Fruit fly (Drosophila melanogaster): ENCODE measurements around the gene beat-IIIc.

The beat-IIIc gene

dm6 chr2L:17207072-17207471 is 53.5 kb downstream of the beat-IIIc start:
- TF ChIP-seq noc (tag; optimal IDR thresholded peaks at IDR 0.05) = no peak

dm6 chr2L:17203833-17204232 is 56.7 kb downstream of the beat-IIIc start:
- no peak for TF ChIP-seq noc (tag; optimal IDR thresholded peaks at IDR 0.05)

DNA sequence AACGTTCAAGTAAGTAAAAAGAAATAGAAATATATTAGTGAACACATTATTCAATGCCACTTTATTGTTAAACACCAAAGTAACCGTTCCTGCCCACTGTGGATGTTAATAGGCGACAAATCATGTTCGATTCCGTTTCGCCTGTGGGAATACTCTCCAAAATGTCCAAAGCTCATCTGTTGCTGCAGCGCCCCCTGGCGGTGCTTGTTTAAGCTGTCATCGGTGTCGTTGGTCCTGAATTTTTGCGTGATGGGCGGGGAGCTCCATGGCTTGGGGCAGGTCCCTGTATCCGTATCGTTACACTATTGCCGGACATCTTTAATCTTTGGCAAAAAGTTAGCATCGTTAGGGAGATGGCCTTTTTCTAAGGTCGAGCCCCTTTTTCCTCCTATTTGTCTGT is 58.8 kb downstream of the beat-IIIc start:
- TF ChIP-seq noc (tag; optimal IDR thresholded peaks at IDR 0.05) = no peak

- TF ChIP-seq noc (tag; optimal IDR thresholded peaks at IDR 0.05) = no peak
Measured at dm6 chr2L:17195197-17195596, 65.3 kb downstream of the beat-IIIc start.

DNA sequence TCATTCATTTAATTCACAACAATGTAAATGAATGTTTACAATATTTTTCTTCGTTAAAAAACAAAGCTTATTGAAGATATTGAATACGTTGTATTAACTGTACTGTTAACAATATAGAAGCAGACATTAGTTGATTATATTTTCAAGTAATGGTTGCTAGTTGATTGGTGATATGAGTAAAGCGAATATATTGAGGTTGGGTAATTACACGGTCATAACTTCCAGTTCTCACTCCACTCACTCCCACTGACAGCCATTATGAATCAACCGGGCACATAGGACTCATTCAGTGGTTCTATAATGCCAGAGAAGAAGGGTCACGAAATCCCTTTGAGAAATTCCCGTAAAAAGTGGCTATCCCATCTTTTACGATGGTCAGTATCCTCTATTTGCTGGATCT is 78.9 kb downstream of the beat-IIIc start, which contains the start of gene Grl36a:
Gene Grl36a, plus strand, starts transcription at position 301 of the 400 bp plus-strand sequence.
- no peak for TF ChIP-seq noc (tag; optimal IDR thresholded peaks at IDR 0.05)

DNA sequence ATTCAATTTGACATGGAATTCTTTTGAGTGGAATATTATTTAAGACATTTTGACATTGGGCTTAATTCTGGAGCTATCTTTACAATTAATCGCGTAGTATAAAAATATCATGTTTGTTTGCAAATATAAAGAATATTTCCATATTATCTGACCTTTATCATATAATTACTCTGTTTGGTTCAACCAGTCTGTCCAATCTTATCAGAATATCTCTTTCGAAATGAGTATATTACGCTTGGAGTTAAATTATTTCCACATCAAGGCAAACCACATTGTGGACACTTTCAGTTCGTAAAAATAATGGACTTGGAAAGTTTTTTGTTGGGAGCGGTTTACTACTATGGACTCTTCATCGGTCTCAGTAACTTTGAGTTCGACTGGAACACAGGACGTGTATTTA is 80.5 kb downstream of the beat-IIIc start, which contains the start of gene Gr36c:
Gene Gr36c, plus strand, starts transcription at position 301 of the 400 bp plus-strand sequence.
- no peak for TF ChIP-seq noc (tag; optimal IDR thresholded peaks at IDR 0.05)

dm6 chr2L:17178472-17178871 is 82.1 kb downstream of the beat-IIIc start, which contains the start of gene Gr36b:
Gene Gr36b, plus strand, starts transcription at chr2L:17178772.
- TF ChIP-seq noc (tag; optimal IDR thresholded peaks at IDR 0.05) = no peak

dm6 chr2L:17176318-17176717 is 84.2 kb downstream of the beat-IIIc start, which contains the start of gene Gr36a:
Gene Gr36a, plus strand, starts transcription at chr2L:17176618.
- TF ChIP-seq noc (tag; optimal IDR thresholded peaks at IDR 0.05) = no peak

- no peak for TF ChIP-seq noc (tag; optimal IDR thresholded peaks at IDR 0.05)
Measured at dm6 chr2L:17173181-17173580, 87.4 kb downstream of the beat-IIIc start, which contains the start of gene CG34169. Gene CG34169, plus strand, starts transcription at chr2L:17173481.

dm6 chr2L:17163344-17163743 is 97.2 kb downstream of the beat-IIIc start:
- no peak for TF ChIP-seq noc (tag; optimal IDR thresholded peaks at IDR 0.05)

DNA sequence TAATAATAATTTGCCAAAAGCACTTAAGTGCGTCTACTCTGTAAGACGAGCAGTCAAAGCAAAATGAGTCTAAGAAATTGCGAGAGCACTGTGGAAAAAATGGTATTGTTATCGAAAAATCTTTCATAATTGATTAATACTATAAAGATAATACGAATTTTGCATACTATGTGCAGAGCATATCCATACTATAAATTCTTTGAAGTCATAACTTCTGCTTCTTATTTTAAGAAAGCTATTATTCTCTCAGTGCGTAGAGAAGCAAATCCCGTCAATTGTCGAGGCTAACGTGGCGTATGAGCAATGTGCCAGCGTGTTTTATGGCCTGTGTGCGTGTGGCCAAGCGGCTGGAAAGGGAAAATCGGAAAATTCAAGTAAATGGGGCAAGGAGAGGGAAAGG is 100.9 kb downstream of the beat-IIIc start:
- TF ChIP-seq noc (tag; optimal IDR thresholded peaks at IDR 0.05) = no peak

Data from whole organism, larva.